Worm (Caenorhabditis elegans): ENCODE data around the gene ugt-59.

- TF ChIP-seq cog-1 (tag; optimal IDR thresholded peaks at IDR 0.05) (no peak), med-1 (GFP tag; optimal IDR thresholded peaks at IDR 0.05; ENCODE audit: insufficient read depth) (no peak), ztf-29 (GFP tag; IDR thresholded peaks at IDR 0.05) (no peak), ztf-23 (GFP tag; IDR thresholded peaks at IDR 0.05) (no peak), flt-1 (GFP tag; IDR thresholded peaks at IDR 0.05) (no peak), T22C8.4 (GFP tag; IDR thresholded peaks at IDR 0.05) (no peak), ref-1 (GFP tag; conservative IDR thresholded peaks at IDR 0.05) (no peak), klf-2 (GFP tag; conservative IDR thresholded peaks at IDR 0.05) (no peak), tab-1 (GFP tag; IDR thresholded peaks at IDR 0.05) (no peak)
Measured at ce11 chrIV:10398244-10398643, 37.8 kb downstream of the ugt-59 start.
